Fruit fly (Drosophila melanogaster) whole organism, pupa: Measurements from ENCODE around the gene Dbp73D.

Source experiments
- CG12605 ChIP-seq: fragments of 200-800 bp; sonication (Bioruptor generic); IDR thresholded peaks from 2 replicates; pipeline ENCODE4 v1.3.6; 2022; ENCODE audit warnings: missing biosample characterization, missing genetic modification characterization
- CG15710 ChIP-seq: fragments of 200-800 bp; sonication (Bioruptor generic); optimal IDR thresholded peaks from 2 replicates; lab custom pipeline; 2018; ENCODE audit warnings: missing biosample characterization, mild to moderate bottlenecking, missing genetic modification characterization, moderate library complexity
- CG32121 ChIP-seq: fragments of 200-800 bp; sonication (Bioruptor generic); IDR thresholded peaks from 2 replicates; pipeline ENCODE4 v1.3.6; 2022; ENCODE audit warnings: missing biosample characterization, missing genetic modification characterization
- CG9948 ChIP-seq: fragments of 200-800 bp; sonication (Bioruptor generic); optimal IDR thresholded peaks from 2 replicates; lab custom pipeline; 2018; ENCODE audit warnings: missing biosample characterization, mild to moderate bottlenecking, missing genetic modification characterization, moderate library complexity
- D1 ChIP-seq: fragments of 200-800 bp; sonication (Bioruptor generic); optimal IDR thresholded peaks from 2 replicates; lab custom pipeline; 2018; ENCODE audit warnings: missing biosample characterization, mild to moderate bottlenecking, missing genetic modification characterization, moderate library complexity
- EcR ChIP-seq: fragments of 200-800 bp; sonication (Bioruptor generic); optimal IDR thresholded peaks from 3 replicates; lab custom pipeline; 2019; ENCODE audit warnings: missing biosample characterization, missing genetic modification characterization, mild to moderate bottlenecking, moderate library complexity, missing genetic modification reagents
- Ets98B ChIP-seq: fragments of 200-800 bp; sonication (Bioruptor generic); IDR thresholded peaks from 2 replicates; pipeline ENCODE4 v1.3.6; 2022; ENCODE audit warnings: missing biosample characterization, missing genetic modification characterization
- Pif1A ChIP-seq: fragments of 200-800 bp; sonication (Bioruptor generic); optimal IDR thresholded peaks from 3 replicates; lab custom pipeline; 2016; ENCODE audit warnings: missing biosample characterization, missing genetic modification characterization
- gl ChIP-seq: fragments of 200-800 bp; sonication (Bioruptor generic); optimal IDR thresholded peaks from 2 replicates; lab custom pipeline; 2018; ENCODE audit warnings: missing biosample characterization, mild to moderate bottlenecking, missing genetic modification characterization
- rn ChIP-seq: fragments of 200-800 bp; sonication (Bioruptor generic); IDR thresholded peaks from 2 replicates; pipeline ENCODE4 v1.3.6; 2022; ENCODE audit warnings: missing biosample characterization, missing genetic modification characterization

dm6 chr3L:16749726-16750125 is 19.1 kb upstream of the Dbp73D start:
- no peak for TF ChIP-seq rn
- TF ChIP-seq CG15710 (tag; lab: Kevin White, UChicago) = peak; percentile 67
- no peak for TF ChIP-seq CG32121
- TF ChIP-seq D1 (tag; lab: Kevin White, UChicago) = peak; percentile 32
- TF ChIP-seq EcR (GFP tag; lab: Kevin White, UChicago) = no peak
- peak; percentile 7 for TF ChIP-seq Pif1A (GFP tag; lab: Kevin White, UChicago)
- TF ChIP-seq CG12605 (GFP tag; lab: Robert Waterston, UW) = no peak
- TF ChIP-seq Ets98B (GFP tag; lab: Robert Waterston, UW) = peak; percentile 50; the same call in 1 of the 2 replicates
- TF ChIP-seq gl = peak; percentile 14
- peak; percentile 83 for TF ChIP-seq CG9948
